Worm (Caenorhabditis elegans) whole organism, L3 larva: Measurements from ENCODE around the gene C03B1.9.

Experiments
- skn-1 ChIP-seq: fragments of 150-350 bp; optimal IDR thresholded peaks from 2 replicates; lab custom pipeline; 2014; ENCODE audit warnings: missing biosample characterization, missing genetic modification characterization
- ztf-11 ChIP-seq: fragments of 150-350 bp; optimal IDR thresholded peaks from 2 replicates; lab custom pipeline; 2014; ENCODE audit warnings: missing biosample characterization, missing genetic modification characterization

DNA sequence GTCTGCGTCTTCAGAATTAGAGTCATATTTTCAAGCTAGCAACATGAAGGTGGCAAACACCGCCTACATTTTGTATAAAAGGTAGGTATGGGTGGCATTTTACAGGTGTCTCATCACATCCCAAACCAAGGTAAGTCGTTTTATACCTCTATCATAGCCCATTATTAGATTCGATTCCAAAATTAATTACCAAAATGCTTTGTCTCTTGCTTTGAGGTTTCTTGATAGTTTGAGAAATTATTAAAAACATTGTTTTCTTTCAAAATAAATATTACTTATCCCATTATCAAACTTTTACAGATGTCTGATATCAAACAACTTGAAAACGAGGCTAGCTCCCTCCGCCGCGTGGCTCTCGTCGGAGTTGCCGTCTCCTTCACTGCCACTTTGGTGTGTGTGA is 20.8 kb downstream of the C03B1.9 start, which contains the start of gene col-168:
- TF ChIP-seq skn-1 (tag; lab: Kevin White, UChicago): no peak
- no peak for TF ChIP-seq ztf-11 (tag; lab: Kevin White, UChicago)
